Fruit fly (Drosophila melanogaster) whole organism, wandering third instar larva: ENCODE data around the gene tex.

Experiments used
- Abd-B ChIP-seq: fragments of >200 bp; optimal IDR thresholded peaks from 2 replicates; lab custom pipeline; 2017; ENCODE audit warnings: missing biosample characterization, missing genetic modification characterization
- CG9705 ChIP-seq: fragments of 200-800 bp; sonication (Bioruptor generic); optimal IDR thresholded peaks from 2 replicates; lab custom pipeline; 2018; ENCODE audit warnings: missing biosample characterization, mild to moderate bottlenecking, missing genetic modification characterization
- Dfd ChIP-seq: fragments of >200 bp; optimal IDR thresholded peaks from 2 replicates; lab custom pipeline; 2017; ENCODE audit warnings: missing biosample characterization, missing genetic modification characterization
- Dif ChIP-seq: fragments of 200-275, 200-300 bp; sonication (Bioruptor generic); optimal IDR thresholded peaks from 2 replicates; lab custom pipeline; 2018; ENCODE audit warnings: missing biosample characterization, missing genetic modification characterization; ENCODE audit not compliant: partially characterized antibody
- GATAd ChIP-seq: sonication (Bioruptor generic); optimal IDR thresholded peaks from 2 replicates; lab custom pipeline; 2016; ENCODE audit warnings: missing biosample characterization, missing genetic modification characterization
- HLH106 ChIP-seq: fragments of 200-800 bp; optimal IDR thresholded peaks from 3 replicates; lab custom pipeline; 2019; ENCODE audit warnings: missing biosample characterization, mild to moderate bottlenecking, missing genetic modification characterization, moderate library complexity
- Hnf4 ChIP-seq: fragments of 200-800 bp; sonication (Bioruptor generic); optimal IDR thresholded peaks from 2 replicates; lab custom pipeline; 2016; ENCODE audit warnings: missing biosample characterization, mild to moderate bottlenecking, missing genetic modification characterization
- Hr78 ChIP-seq: fragments of >200 bp; optimal IDR thresholded peaks from 2 replicates; lab custom pipeline; 2017; ENCODE audit warnings: missing biosample characterization, missing genetic modification characterization
- Hr83 ChIP-seq: fragments of 200-300 bp; sonication (Bioruptor generic); optimal IDR thresholded peaks from 2 replicates; lab custom pipeline; 2016; ENCODE audit warnings: missing biosample characterization, mild to moderate bottlenecking, missing genetic modification characterization, moderate library complexity; ENCODE audit not compliant: poor library complexity, severe bottlenecking
- Jra ChIP-seq: sonication (Bioruptor generic); optimal IDR thresholded peaks from 2 replicates; lab custom pipeline; 2016; ENCODE audit warnings: missing biosample characterization, missing genetic modification characterization
- Mio ChIP-seq: sonication (Bioruptor generic); optimal IDR thresholded peaks from 2 replicates; lab custom pipeline; 2016; ENCODE audit warnings: missing biosample characterization, missing genetic modification characterization
- Myc ChIP-seq: fragments of >200 bp; optimal IDR thresholded peaks from 2 replicates; lab custom pipeline; 2017
- N ChIP-seq: fragments of >200 bp; optimal IDR thresholded peaks from 2 replicates; lab custom pipeline; 2018; ENCODE audit warnings: missing biosample characterization, missing external identifiers, missing genetic modification characterization
- OdsH ChIP-seq: fragments of 200-800 bp; sonication (Bioruptor generic); optimal IDR thresholded peaks from 2 replicates; lab custom pipeline; 2016; ENCODE audit warnings: missing biosample characterization, mild to moderate bottlenecking, missing genetic modification characterization
- Rel ChIP-seq, 2 experiments: fragments of 200-800 bp; sonication (Bioruptor generic) in 1 of 2; optimal IDR thresholded peaks; 2 replicates in 1 of 2; 3 replicates in 1 of 2; lab custom pipeline; 2016 to 2019; ENCODE audit warnings: mild to moderate bottlenecking in 2 of 2, missing biosample characterization in 2 of 2, missing genetic modification characterization in 2 of 2, moderate library complexity in 1 of 2
- Sp1 ChIP-seq: fragments of 200-800 bp; sonication (Bioruptor generic); optimal IDR thresholded peaks from 3 replicates; lab custom pipeline; 2019; ENCODE audit warnings: missing biosample characterization, mild to moderate bottlenecking, missing genetic modification characterization, moderate library complexity
- Vsx2 ChIP-seq: fragments of 200-300, 225-300 bp; sonication (Bioruptor generic); optimal IDR thresholded peaks from 2 replicates; lab custom pipeline; 2018; ENCODE audit warnings: missing biosample characterization, missing genetic modification characterization; ENCODE audit not compliant: partially characterized antibody
- br ChIP-seq: fragments of 200-800 bp; sonication (Bioruptor generic); optimal IDR thresholded peaks from 2 replicates; lab custom pipeline; 2016; ENCODE audit warnings: missing biosample characterization, missing genetic modification characterization
- dl ChIP-seq, 2 experiments: fragments of 175-275, 200-275 bp in 1 of 2; fragments of 200-275 bp in 1 of 2; sonication (Bioruptor generic); optimal IDR thresholded peaks; lab custom pipeline; 2018; ENCODE audit warnings: mild to moderate bottlenecking in 2 of 2, missing biosample characterization in 2 of 2, missing genetic modification characterization in 2 of 2, moderate library complexity in 2 of 2; ENCODE audit not compliant: partially characterized antibody in 2 of 2, insufficient read depth in 1 of 2
- dsf ChIP-seq: sonication (Bioruptor generic); optimal IDR thresholded peaks from 2 replicates; lab custom pipeline; 2016; ENCODE audit warnings: missing biosample characterization, missing genetic modification characterization, borderline replicate concordance
- ey ChIP-seq: fragments of 200-800 bp; sonication (Bioruptor generic); optimal IDR thresholded peaks from 2 replicates; lab custom pipeline; 2016; ENCODE audit warnings: missing biosample characterization, missing genetic modification characterization
- foxo ChIP-seq, 2 experiments: fragments of 200-800 bp; sonication (Bioruptor generic); optimal IDR thresholded peaks; 2 replicates in 1 of 2; 3 replicates in 1 of 2; lab custom pipeline; 2016 to 2017; ENCODE audit warnings: missing biosample characterization in 2 of 2, missing genetic modification characterization in 2 of 2
- fru ChIP-seq: fragments of 200-800 bp; sonication (Bioruptor generic); optimal IDR thresholded peaks from 3 replicates; lab custom pipeline; 2016; ENCODE audit warnings: missing biosample characterization, mild to moderate bottlenecking, missing genetic modification characterization
- h ChIP-seq: fragments of 200-800 bp; sonication (Bioruptor generic); optimal IDR thresholded peaks from 3 replicates; lab custom pipeline; 2016; ENCODE audit warnings: missing biosample characterization, mild to moderate bottlenecking, missing genetic modification characterization
- jim ChIP-seq: fragments of 175-275, 200-325 bp; sonication (Bioruptor generic); optimal IDR thresholded peaks from 2 replicates; lab custom pipeline; 2016; ENCODE audit warnings: missing biosample characterization, mild to moderate bottlenecking, missing genetic modification characterization
- lola ChIP-seq: fragments of >200 bp; optimal IDR thresholded peaks from 2 replicates; lab custom pipeline; 2017; ENCODE audit warnings: missing biosample characterization, missing genetic modification characterization
- pan ChIP-seq: fragments of >200 bp; optimal IDR thresholded peaks from 2 replicates; lab custom pipeline; 2017
- psq ChIP-seq: fragments of 200-800 bp; sonication (Bioruptor generic); optimal IDR thresholded peaks from 3 replicates; lab custom pipeline; 2017; ENCODE audit warnings: missing biosample characterization, mild to moderate bottlenecking, missing genetic modification characterization, moderate library complexity
- sage ChIP-seq: fragments of 200-800 bp; sonication (Bioruptor generic); optimal IDR thresholded peaks from 2 replicates; lab custom pipeline; 2016; ENCODE audit warnings: missing biosample characterization, mild to moderate bottlenecking, missing genetic modification characterization
- sv ChIP-seq: fragments of 200-800 bp; sonication (Bioruptor generic); optimal IDR thresholded peaks from 3 replicates; lab custom pipeline; 2016; ENCODE audit warnings: missing biosample characterization, missing genetic modification characterization
- usp ChIP-seq: fragments of >200 bp; optimal IDR thresholded peaks from 2 replicates; lab custom pipeline; 2017; ENCODE audit warnings: missing biosample characterization, missing genetic modification characterization
- woc ChIP-seq: sonication (Bioruptor generic); optimal IDR thresholded peaks from 2 replicates; lab custom pipeline; 2016; ENCODE audit warnings: missing biosample characterization, mild to moderate bottlenecking, missing genetic modification characterization

The tex gene

DNA sequence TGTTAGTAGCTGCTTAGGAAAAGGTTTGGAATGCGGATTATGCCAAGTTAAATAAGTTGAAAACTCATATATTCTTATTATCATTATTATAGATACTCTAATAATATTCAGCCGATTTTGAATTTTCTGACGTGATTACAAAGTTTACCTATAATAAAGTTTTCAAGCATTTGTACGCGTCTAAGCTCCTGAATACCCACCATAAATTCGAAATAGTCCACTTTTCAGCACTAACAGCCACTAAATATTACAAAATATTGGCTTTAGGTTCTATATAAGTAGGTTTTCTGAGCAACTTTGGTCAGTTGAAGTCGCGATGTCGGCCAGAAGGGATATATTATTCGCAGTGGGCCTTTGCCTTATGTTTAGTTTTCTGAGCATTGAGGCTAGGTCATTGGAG lies 15.6 kb upstream of the tex start, which contains the start of gene CG7443:
Gene CG7443 (plus strand): TSS at position 301 of the 400 bp plus-strand sequence.
- no peak for TF ChIP-seq woc (GFP tag; lab: Kevin White, UChicago)

DNA sequence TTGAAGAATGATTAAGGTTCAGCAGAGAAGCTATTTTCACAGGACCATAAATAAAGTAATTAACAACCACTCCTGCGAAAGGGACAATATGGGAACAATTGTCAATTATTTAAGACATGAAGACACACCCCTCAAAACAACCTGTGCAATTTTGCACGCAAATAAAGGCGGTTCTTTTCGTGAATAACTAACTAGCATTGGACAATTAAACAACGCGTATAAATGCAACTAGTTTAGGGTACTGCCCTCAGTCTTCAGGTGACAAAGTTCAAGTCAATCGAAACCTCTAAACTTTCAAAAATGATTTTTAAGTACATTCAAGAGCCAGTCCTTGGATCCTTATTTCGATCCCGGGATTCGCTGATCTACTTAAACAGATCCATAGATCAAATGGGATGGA lies 13.0 kb upstream of the tex start, which contains the start of gene Or85a:
Gene Or85a (plus strand): TSS at position 301 of the 400 bp plus-strand sequence.
- TF ChIP-seq Hr83 (GFP tag; lab: Kevin White, UChicago) (no peak), Sp1 (GFP tag; lab: Kevin White, UChicago) (no peak), fru (no peak), Vsx2 (GFP tag; lab: Kevin White, UChicago) (no peak), lola (GFP tag; lab: Kevin White, UChicago) (no peak), pan (lab: Kevin White, UChicago) (no peak), Hr78 (no peak), psq (GFP tag; lab: Kevin White, UChicago) (no peak), N (no peak)

DNA sequence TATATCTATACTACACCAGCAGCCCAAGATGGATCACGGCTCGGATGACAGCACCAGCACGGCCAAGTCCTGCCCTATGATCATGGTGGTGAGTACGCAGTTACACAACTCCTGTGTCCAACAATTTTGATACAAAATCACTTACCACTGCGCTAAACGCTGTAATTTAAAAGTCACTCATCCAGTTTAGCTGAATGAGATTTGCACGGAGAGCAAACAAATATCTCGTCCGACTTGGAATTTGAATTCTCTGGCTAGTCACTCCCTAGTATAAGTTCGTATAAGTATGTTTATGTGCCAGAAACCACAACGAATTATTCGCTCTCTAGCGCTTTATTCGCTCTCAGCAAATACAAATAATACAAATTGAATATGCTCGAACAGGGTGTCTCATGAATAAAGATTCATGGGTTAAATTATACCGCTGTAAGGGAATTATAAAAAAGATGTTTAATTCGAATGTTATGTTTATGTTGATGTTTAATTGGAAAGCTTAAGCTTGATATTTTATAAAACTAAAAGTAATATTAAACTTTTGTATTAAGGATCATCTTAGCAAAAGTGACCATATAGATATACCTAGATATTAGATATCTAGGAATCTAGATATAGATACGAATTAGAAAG lies 9.4 kb upstream of the tex start:
- TF ChIP-seq Hr78 = no peak
- TF ChIP-seq Dif (GFP tag; lab: Kevin White, UChicago) = no peak
- TF ChIP-seq jim (GFP tag; lab: Kevin White, UChicago) = no peak
- TF ChIP-seq foxo (GFP tag; optimal IDR thresholded peaks at IDR 0.05; lab: Kevin White, UChicago) = peak in 1 of 2 experiments; percentile 5
- no peak for TF ChIP-seq Rel (GFP tag; optimal IDR thresholded peaks at IDR 0.05; lab: Kevin White, UChicago)
- TF ChIP-seq Rel (tag; optimal IDR thresholded peaks at IDR 0.05; lab: Kevin White, UChicago) = peak; percentile 57
- no peak for TF ChIP-seq CG9705
- no peak for TF ChIP-seq Hnf4
- no peak for TF ChIP-seq h (GFP tag; lab: Kevin White, UChicago)

DNA sequence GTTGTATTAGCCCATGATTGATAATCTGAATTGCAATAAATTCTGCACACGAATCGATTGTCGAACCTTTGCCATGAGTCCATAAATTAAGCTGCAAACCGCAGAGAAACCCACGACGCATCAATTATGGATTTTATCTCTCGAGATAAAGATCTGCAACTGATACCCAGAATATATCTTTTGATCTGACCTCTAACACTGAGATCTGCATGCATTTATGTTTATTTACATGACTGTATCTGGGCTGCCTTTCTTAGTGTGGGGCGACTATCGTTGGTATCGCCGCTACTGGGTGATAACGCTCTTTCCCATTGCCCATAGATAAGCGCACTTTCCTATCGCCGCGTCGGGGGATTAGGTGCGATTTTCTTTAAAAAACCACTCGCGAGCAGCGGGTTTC lies 8.8 kb upstream of the tex start, which contains the start of gene Ctr1B:
Gene Ctr1B (plus strand): TSS at position 398 of the 400 bp plus-strand sequence.
- TF ChIP-seq fru (no peak), sv (GFP tag; lab: Kevin White, UChicago) (no peak), h (GFP tag; lab: Kevin White, UChicago) (no peak), Dfd (GFP tag; lab: Kevin White, UChicago) (no peak), N (no peak), lola (GFP tag; lab: Kevin White, UChicago) (no peak), Mio (no peak), dl (GFP tag; optimal IDR thresholded peaks at IDR 0.05; lab: Kevin White, UChicago; ENCODE audit: insufficient read depth in 1 of 2, partially characterized antibody in 2 of 2) (peak in 1 of 2 experiments; percentile 9), ey (GFP tag; lab: Kevin White, UChicago) (no peak), woc (GFP tag; lab: Kevin White, UChicago) (no peak), Vsx2 (GFP tag; lab: Kevin White, UChicago) (peak; percentile 47), br (GFP tag; lab: Kevin White, UChicago) (no peak), Dif (GFP tag; lab: Kevin White, UChicago) (peak; percentile 13), psq (GFP tag; lab: Kevin White, UChicago) (no peak), foxo (GFP tag; optimal IDR thresholded peaks at IDR 0.05; lab: Kevin White, UChicago) (no peak), usp (GFP tag; lab: Kevin White, UChicago) (no peak), dsf (no peak), Abd-B (no peak), sage (GFP tag; lab: Kevin White, UChicago) (no peak), Hr83 (GFP tag; lab: Kevin White, UChicago) (no peak), Jra (GFP tag; lab: Kevin White, UChicago) (no peak)

DNA sequence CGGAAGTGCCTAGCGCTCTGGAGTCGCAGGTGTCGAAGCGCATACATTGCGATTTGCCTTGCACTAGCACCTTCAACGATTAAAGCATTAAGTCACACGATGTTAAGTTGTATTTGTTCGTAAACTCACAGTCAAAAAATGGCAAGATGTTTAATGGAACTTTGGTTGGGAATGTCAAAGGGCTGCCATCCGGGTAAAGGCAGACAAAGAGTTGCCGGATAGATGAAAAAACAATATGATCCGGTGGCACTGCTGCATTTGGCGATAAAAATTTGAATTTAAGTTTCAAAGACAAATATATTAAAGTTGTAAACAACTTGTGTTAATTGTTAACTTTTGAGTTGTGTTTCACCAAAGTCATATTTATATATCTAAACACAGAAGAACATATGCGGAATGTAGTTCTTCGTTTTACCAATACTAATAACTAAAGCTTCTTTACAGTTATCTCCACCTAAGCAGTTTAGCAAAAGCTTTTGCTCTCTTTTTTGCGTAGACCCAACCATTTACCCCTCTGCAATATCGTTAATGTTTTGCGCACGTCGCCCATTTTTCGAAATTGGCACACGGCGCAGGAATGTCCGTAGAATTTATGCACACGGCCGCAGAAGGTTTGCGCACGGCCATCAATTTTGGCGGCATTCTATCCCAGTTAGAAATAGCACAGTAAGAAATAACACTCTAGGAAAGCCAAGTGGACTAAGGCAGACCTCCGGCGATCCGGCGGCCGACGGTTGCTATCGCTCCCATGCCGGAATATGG lies 8.1 kb upstream of the tex start, which contains the start of gene Coq2:
Gene Coq2 (minus strand): TSS at position 200 of the 762 bp plus-strand sequence.
- TF ChIP-seq Sp1 (GFP tag; lab: Kevin White, UChicago) (no peak), GATAd (no peak), Vsx2 (GFP tag; lab: Kevin White, UChicago) (peak; percentile 100), Dif (GFP tag; lab: Kevin White, UChicago) (peak; percentile 100), dl (GFP tag; optimal IDR thresholded peaks at IDR 0.05; lab: Kevin White, UChicago; ENCODE audit: insufficient read depth in 1 of 2, partially characterized antibody in 2 of 2) (peak; percentile 100), OdsH (GFP tag; lab: Kevin White, UChicago) (no peak), HLH106 (tag; lab: Kevin White, UChicago) (no peak), Myc (lab: Kevin White, UChicago) (peak; percentile 28)
